Worm (Caenorhabditis elegans): ENCODE measurements around the gene K03H1.7.

ce11 chrIII:9972192-9972811 lies 25.1 kb downstream of the K03H1.7 start:
- no peak for TF ChIP-seq cog-1 (tag; optimal IDR thresholded peaks at IDR 0.05)
- TF ChIP-seq ztf-23 (GFP tag; IDR thresholded peaks at IDR 0.05): no peak
- TF ChIP-seq med-1 (GFP tag; optimal IDR thresholded peaks at IDR 0.05; ENCODE audit: insufficient read depth): no peak
